Worm (Caenorhabditis elegans) whole organism, L4 larva: Measurements from ENCODE around the gene F31F7.1.

Experiments used
- T26A8.4 ChIP-seq: fragments of 200-800 bp; sonication (Bioruptor generic); IDR thresholded peaks from 2 replicates; pipeline ENCODE4 v1.3.6; 2022; ENCODE audit warnings: missing genetic modification characterization, missing compliant biosample characterization
- Y105C5A.15 ChIP-seq: fragments of 200-800 bp; sonication (Bioruptor generic); IDR thresholded peaks from 2 replicates; pipeline ENCODE4 v1.3.6; 2022; ENCODE audit warnings: missing genetic modification characterization, missing compliant biosample characterization
- ZK546.5 ChIP-seq, 2 experiments: sonication (generic microtip); optimal IDR thresholded peaks; 2 replicates each; lab custom pipeline; 2017; ENCODE audit warnings: missing biosample characterization in 2 of 2, missing genetic modification characterization in 2 of 2
- aha-1 ChIP-seq: fragments of 150-350 bp; peaks from one replicate; lab custom pipeline; 2014; ENCODE audit warnings: missing biosample characterization, missing genetic modification characterization
- aly-2 ChIP-seq: sonication (generic microtip); optimal IDR thresholded peaks from 2 replicates; lab custom pipeline; 2018; ENCODE audit warnings: missing biosample characterization, missing genetic modification characterization
- arid-1 ChIP-seq: fragments of 200-800 bp; sonication (Bioruptor generic); conservative IDR thresholded peaks from 2 replicates; pipeline ENCODE4 v1.3.6; 2022; ENCODE audit warnings: missing genetic modification reagents, missing genetic modification characterization, missing compliant biosample characterization
- ceh-20 ChIP-seq: fragments of 200-800 bp; sonication (Bioruptor generic); IDR thresholded peaks from 2 replicates; pipeline ENCODE4 v1.3.6; 2022; ENCODE audit warnings: missing genetic modification reagents, missing genetic modification characterization, missing compliant biosample characterization
- ceh-28 ChIP-seq: fragments of 150-350 bp; optimal IDR thresholded peaks from 2 replicates; lab custom pipeline; 2014; ENCODE audit warnings: missing biosample characterization, missing genetic modification reagents, missing genetic modification characterization
- ceh-62 ChIP-seq: sonication (generic microtip); optimal IDR thresholded peaks from 2 replicates; lab custom pipeline; 2017; ENCODE audit warnings: missing biosample characterization, missing genetic modification characterization
- cey-2 ChIP-seq: sonication (generic microtip); optimal IDR thresholded peaks from 3 replicates; lab custom pipeline; 2017; ENCODE audit warnings: missing genetic modification characterization, mild to moderate bottlenecking, missing compliant biosample characterization, antibody characterized with exemption, borderline replicate concordance; ENCODE audit not compliant: insufficient read depth
- daf-8 ChIP-seq: fragments of 200-800 bp; sonication (Bioruptor generic); IDR thresholded peaks from 2 replicates; pipeline ENCODE4 v1.3.6; 2022; ENCODE audit warnings: missing genetic modification characterization, missing compliant biosample characterization
- dmd-6 ChIP-seq: fragments of 200-800 bp; sonication (Bioruptor generic); IDR thresholded peaks from 2 replicates; pipeline ENCODE4 v1.3.6; 2022; ENCODE audit warnings: missing genetic modification reagents, missing genetic modification characterization, missing compliant biosample characterization
- dmd-9 ChIP-seq: fragments of 200-800 bp; sonication (Bioruptor generic); IDR thresholded peaks from 2 replicates; pipeline ENCODE4 v1.3.6; 2022; ENCODE audit warnings: missing genetic modification reagents, missing genetic modification characterization, missing compliant biosample characterization
- dve-1 ChIP-seq: sonication (generic microtip); optimal IDR thresholded peaks from 2 replicates; lab custom pipeline; 2017; ENCODE audit warnings: antibody characterized with exemption, mild to moderate bottlenecking, missing genetic modification characterization, missing compliant biosample characterization; ENCODE audit not compliant: insufficient read depth
- egl-27 ChIP-seq: sonication (generic microtip); optimal IDR thresholded peaks from 3 replicates; lab custom pipeline; 2017; ENCODE audit warnings: missing biosample characterization, missing genetic modification reagents, missing genetic modification characterization
- egl-43 ChIP-seq: fragments of 200-800 bp; sonication (Bioruptor generic); IDR thresholded peaks from 2 replicates; pipeline ENCODE4 v1.3.6; 2022; ENCODE audit warnings: missing genetic modification reagents, missing genetic modification characterization, missing compliant biosample characterization
- fos-1 ChIP-seq: fragments of 150-350 bp; optimal IDR thresholded peaks from 2 replicates; lab custom pipeline; 2014; ENCODE audit warnings: missing biosample characterization, missing genetic modification characterization
- gei-8 ChIP-seq: fragments of 200-800 bp; sonication (Bioruptor generic); optimal IDR thresholded peaks from 2 replicates; lab custom pipeline; 2018; ENCODE audit warnings: mild to moderate bottlenecking, missing genetic modification characterization, missing compliant biosample characterization
- hif-1 ChIP-seq, 2 experiments: sonication (generic microtip); optimal IDR thresholded peaks; 2 replicates each; lab custom pipeline; 2016 to 2017; ENCODE audit warnings: missing compliant biosample characterization in 2 of 2, missing genetic modification characterization in 2 of 2, missing genetic modification reagents in 2 of 2, missing genotype in 2 of 2, mild to moderate bottlenecking in 1 of 2
- hlh-11 ChIP-seq: fragments of 200-800 bp; sonication (Bioruptor generic); optimal IDR thresholded peaks from 2 replicates; lab custom pipeline; 2018; ENCODE audit warnings: mild to moderate bottlenecking, missing genetic modification characterization, missing compliant biosample characterization
- jun-1 ChIP-seq: fragments of 150-350 bp; optimal IDR thresholded peaks from 2 replicates; lab custom pipeline; 2014; ENCODE audit warnings: missing biosample characterization, missing genetic modification reagents, missing genetic modification characterization
- lim-7 ChIP-seq: fragments of 200-800 bp; sonication (Bioruptor generic); IDR thresholded peaks from 2 replicates; pipeline ENCODE4 v1.3.6; 2022; ENCODE audit warnings: missing genetic modification characterization, missing compliant biosample characterization
- lin-1 ChIP-seq: fragments of 200-800 bp; sonication (Bioruptor generic); IDR thresholded peaks from 2 replicates; pipeline ENCODE4 v1.3.6; 2022; ENCODE audit warnings: missing genetic modification reagents, missing genetic modification characterization, missing compliant biosample characterization
- lin-15B ChIP-seq: fragments of 150-350 bp; sonication (generic microtip); optimal IDR thresholded peaks from 3 replicates; lab custom pipeline; 2014; ENCODE audit warnings: missing biosample characterization, missing genetic modification characterization
- lsy-2 ChIP-seq, 2 experiments: fragments of 150-350 bp in 1 of 2; sonication (generic microtip) in 1 of 2; optimal IDR thresholded peaks; 2 replicates each; lab custom pipeline; 2014 to 2017; ENCODE audit warnings: missing biosample characterization in 2 of 2, missing genetic modification characterization in 2 of 2
- madf-5 ChIP-seq, 2 experiments: fragments of 200-800 bp; sonication (Bioruptor generic); IDR thresholded peaks; 2 replicates each; pipeline ENCODE4 v1.3.6; 2022; ENCODE audit warnings: missing compliant biosample characterization in 2 of 2, missing genetic modification characterization in 2 of 2
- madf-9 ChIP-seq: fragments of 200-800 bp; sonication (Bioruptor generic); conservative IDR thresholded peaks from 2 replicates; pipeline ENCODE4 v1.3.6; 2022; ENCODE audit warnings: missing genetic modification reagents, missing genetic modification characterization, missing compliant biosample characterization
- mdl-1 ChIP-seq, 2 experiments: fragments of 150-350 bp in 1 of 2; sonication (generic microtip) in 1 of 2; optimal IDR thresholded peaks; 2 replicates each; lab custom pipeline; 2014 to 2017; ENCODE audit warnings: missing biosample characterization in 2 of 2, missing genetic modification characterization in 2 of 2
- mep-1 ChIP-seq: fragments of 150-350 bp; sonication (generic microtip); optimal IDR thresholded peaks from 3 replicates; lab custom pipeline; 2014; ENCODE audit warnings: missing biosample characterization, missing genetic modification characterization
- nhr-102 ChIP-seq: sonication (generic microtip); optimal IDR thresholded peaks from 2 replicates; lab custom pipeline; 2016; ENCODE audit warnings: mild to moderate bottlenecking, missing genetic modification characterization, moderate library complexity, missing compliant biosample characterization
- nhr-111 ChIP-seq: fragments of 200-800 bp; sonication (Bioruptor generic); optimal IDR thresholded peaks from 2 replicates; lab custom pipeline; 2018; ENCODE audit warnings: mild to moderate bottlenecking, missing genetic modification characterization, missing compliant biosample characterization
- nhr-237 ChIP-seq: sonication (generic microtip); optimal IDR thresholded peaks from 2 replicates; lab custom pipeline; 2017; ENCODE audit warnings: missing biosample characterization, missing genetic modification characterization
- nhr-28 ChIP-seq: fragments of 150-350 bp; optimal IDR thresholded peaks from 2 replicates; lab custom pipeline; 2014; ENCODE audit warnings: missing biosample characterization, missing genetic modification characterization
- nhr-6 ChIP-seq: fragments of 150-350 bp; optimal IDR thresholded peaks from 2 replicates; lab custom pipeline; 2014; ENCODE audit warnings: missing biosample characterization, missing genetic modification characterization
- pha-4 ChIP-seq, 2 experiments: fragments of 150-350 bp in 1 of 2; fragments of 200-800 bp in 1 of 2; sonication (Bioruptor generic) in 1 of 2; IDR thresholded peaks in 1 of 2; optimal IDR thresholded peaks in 1 of 2; 2 replicates each; pipeline versions ENCODE4 v1.3.6 to Lab custom; 2014 to 2022; ENCODE audit warnings: missing genetic modification characterization in 2 of 2, missing genetic modification reagents in 2 of 2, missing biosample characterization in 1 of 2, missing compliant biosample characterization in 1 of 2
- rbr-2 ChIP-seq: sonication (generic microtip); optimal IDR thresholded peaks from 2 replicates; lab custom pipeline; 2016; ENCODE audit warnings: missing genotype, missing genetic modification characterization, missing compliant biosample characterization
- saeg-2 ChIP-seq: fragments of 200-800 bp; sonication (Bioruptor generic); IDR thresholded peaks from 2 replicates; pipeline ENCODE4 v1.3.6; 2022; ENCODE audit warnings: missing genetic modification reagents, missing genetic modification characterization, missing compliant biosample characterization
- skn-1 ChIP-seq: fragments of 150-350 bp; optimal IDR thresholded peaks from 2 replicates; lab custom pipeline; 2014; ENCODE audit warnings: missing biosample characterization, missing genetic modification characterization
- snpc-4 ChIP-seq: fragments of 150-350 bp; optimal IDR thresholded peaks from 2 replicates; lab custom pipeline; 2014; ENCODE audit warnings: missing biosample characterization, missing genetic modification characterization
- spr-1 ChIP-seq: sonication (generic microtip); optimal IDR thresholded peaks from 2 replicates; lab custom pipeline; 2016; ENCODE audit warnings: mild to moderate bottlenecking, missing genetic modification characterization, missing compliant biosample characterization
- tag-97 ChIP-seq: fragments of 200-800 bp; sonication (Bioruptor generic); IDR thresholded peaks from 2 replicates; pipeline ENCODE4 v1.3.6; 2022; ENCODE audit warnings: missing genetic modification characterization, missing compliant biosample characterization
- tra-1 ChIP-seq: fragments of 200-800 bp; sonication (Bioruptor generic); IDR thresholded peaks from 2 replicates; pipeline ENCODE4 v1.3.6; 2022; ENCODE audit warnings: missing genetic modification reagents, missing genetic modification characterization, missing compliant biosample characterization
- unc-62 ChIP-seq, 3 experiments: fragments of 150-350 bp in 1 of 3; sonication (generic microtip); optimal IDR thresholded peaks in 2 of 3; peaks in 1 of 3; 1 replicate in 1 of 3; 2 replicates in 2 of 3; lab custom pipeline; 2014 to 2017; ENCODE audit warnings: missing biosample characterization in 3 of 3, missing genetic modification characterization in 3 of 3, missing genetic modification reagents in 3 of 3, missing genotype in 1 of 3
- zag-1 ChIP-seq: fragments of 150-350 bp; optimal IDR thresholded peaks from 2 replicates; lab custom pipeline; 2014; ENCODE audit warnings: missing biosample characterization, missing genetic modification characterization
- zfp-2 ChIP-seq: sonication (generic microtip); optimal IDR thresholded peaks from 2 replicates; lab custom pipeline; 2016; ENCODE audit warnings: mild to moderate bottlenecking, missing genetic modification characterization, missing compliant biosample characterization
- zip-11 ChIP-seq: fragments of 200-800 bp; sonication (Bioruptor generic); IDR thresholded peaks from 2 replicates; pipeline ENCODE4 v1.3.6; 2022; ENCODE audit warnings: missing genetic modification characterization, missing compliant biosample characterization
- zip-2 ChIP-seq: fragments of 150-350 bp; optimal IDR thresholded peaks from 2 replicates; lab custom pipeline; 2014; ENCODE audit warnings: missing biosample characterization, missing genetic modification characterization
- ztf-11 ChIP-seq: fragments of 150-350 bp; optimal IDR thresholded peaks from 2 replicates; lab custom pipeline; 2014; ENCODE audit warnings: missing biosample characterization, missing genetic modification characterization
- ztf-7 ChIP-seq: fragments of 150-350 bp; optimal IDR thresholded peaks from 2 replicates; lab custom pipeline; 2014; ENCODE audit warnings: missing biosample characterization, missing genetic modification characterization

Gene F31F7.1

ce11 chrV:6238347-6238746, 37.9 kb upstream of the F31F7.1 start (continued):
- TF ChIP-seq madf-5 (GFP tag; IDR thresholded peaks at IDR 0.05; lab: Robert Waterston, UW) (no peak), nhr-28 (tag; lab: Kevin White, UChicago) (peak; percentile 48)

- peak; percentile 63 for TF ChIP-seq dve-1 (tag; lab: Kevin White, UChicago)
- TF ChIP-seq ZK546.5 (tag; optimal IDR thresholded peaks at IDR 0.05; lab: Kevin White, UChicago), result no peak
- no peak for TF ChIP-seq daf-8
- TF ChIP-seq nhr-28 (tag; lab: Kevin White, UChicago), result peak; percentile 82
- TF ChIP-seq lin-15B (tag; lab: Kevin White, UChicago), result no peak
- no peak for TF ChIP-seq saeg-2 (GFP tag; lab: Robert Waterston, UW)
- no peak for TF ChIP-seq snpc-4
- TF ChIP-seq ztf-7 (tag; lab: Kevin White, UChicago), result no peak
- no peak for TF ChIP-seq nhr-237 (tag; lab: Kevin White, UChicago)
- no peak for TF ChIP-seq T26A8.4 (GFP tag; lab: Robert Waterston, UW)
- no peak for TF ChIP-seq egl-27 (tag; lab: Kevin White, UChicago)
- peak; percentile 83 for TF ChIP-seq hlh-11 (tag; lab: Kevin White, UChicago)
- no peak for TF ChIP-seq fos-1 (tag; lab: Kevin White, UChicago)
- peak; percentile 95 for TF ChIP-seq dmd-6 (GFP tag; lab: Robert Waterston, UW)
- TF ChIP-seq ceh-62 (tag; lab: Kevin White, UChicago), result no peak
- TF ChIP-seq nhr-102 (tag; lab: Kevin White, UChicago), result no peak
- TF ChIP-seq madf-9 (GFP tag; lab: Robert Waterston, UW), result no peak
- peak in 1 of 2 experiments; percentile 45 for TF ChIP-seq unc-62 (GFP tag; optimal IDR thresholded peaks at IDR 0.05 in 1 of 2; lab: Kevin White, UChicago)
- no peak for TF ChIP-seq unc-62 (tag; optimal IDR thresholded peaks at IDR 0.05; lab: Kevin White, UChicago)
- peak; percentile 62 to 86 for TF ChIP-seq mdl-1 (tag; optimal IDR thresholded peaks at IDR 0.05; lab: Kevin White, UChicago)
- TF ChIP-seq lsy-2 (tag; optimal IDR thresholded peaks at IDR 0.05; lab: Kevin White, UChicago), result peak in 1 of 2 experiments; percentile 59
- no peak for TF ChIP-seq spr-1 (tag; lab: Kevin White, UChicago)
- TF ChIP-seq nhr-111 (GFP tag; lab: Kevin White, UChicago), result no peak
- TF ChIP-seq ceh-20, result 0 out of 2 replicates have a peak, but pooled peaks have one; percentile 14
- no peak for TF ChIP-seq pha-4 (GFP tag; IDR thresholded peaks at IDR 0.05; lab: Robert Waterston, UW)
- no peak for TF ChIP-seq pha-4 (tag; optimal IDR thresholded peaks at IDR 0.05; lab: Kevin White, UChicago)
- TF ChIP-seq Y105C5A.15 (GFP tag; lab: Robert Waterston, UW), result no peak
- no peak for TF ChIP-seq aly-2 (tag; lab: Kevin White, UChicago)
- peak; percentile 99 for TF ChIP-seq aha-1 (tag; lab: Kevin White, UChicago)
- TF ChIP-seq nhr-6, result no peak
- TF ChIP-seq zip-11 (GFP tag; lab: Robert Waterston, UW), result no peak
- no peak for TF ChIP-seq zip-2 (tag; lab: Kevin White, UChicago)
- TF ChIP-seq tag-97, result no peak
- no peak for TF ChIP-seq zag-1 (tag; lab: Kevin White, UChicago)
- TF ChIP-seq tra-1 (GFP tag; lab: Robert Waterston, UW), result no peak; the same call in 1 of the 2 replicates
- TF ChIP-seq jun-1 (tag; lab: Kevin White, UChicago), result no peak
- peak; percentile 17 for TF ChIP-seq mep-1 (tag; lab: Kevin White, UChicago)
- no peak for TF ChIP-seq zfp-2 (tag; lab: Kevin White, UChicago)
- no peak for TF ChIP-seq dmd-9 (GFP tag; lab: Robert Waterston, UW)
- TF ChIP-seq lin-1 (GFP tag; lab: Robert Waterston, UW), result no peak
- no peak for TF ChIP-seq ztf-11 (tag; lab: Kevin White, UChicago)
- TF ChIP-seq hif-1 (tag; optimal IDR thresholded peaks at IDR 0.05; lab: Kevin White, UChicago), result peak in 1 of 2 experiments; percentile 32
- no peak for TF ChIP-seq rbr-2 (tag; lab: Kevin White, UChicago)
- no peak for TF ChIP-seq ceh-28 (tag; lab: Kevin White, UChicago)
- no peak for TF ChIP-seq lim-7
- TF ChIP-seq gei-8, result peak; percentile 4
- TF ChIP-seq egl-43 (GFP tag; lab: Robert Waterston, UW), result no peak
- TF ChIP-seq skn-1 (tag; lab: Kevin White, UChicago), result no peak
- peak; percentile 0 for TF ChIP-seq cey-2 (tag; lab: Kevin White, UChicago)
- no peak for TF ChIP-seq arid-1
Measured at ce11 chrV:6239855-6240254, 36.4 kb upstream of the F31F7.1 start.
